Worm (Caenorhabditis elegans): ENCODE measurements around the gene C23F12.3.

The C23F12.3 gene

DNA sequence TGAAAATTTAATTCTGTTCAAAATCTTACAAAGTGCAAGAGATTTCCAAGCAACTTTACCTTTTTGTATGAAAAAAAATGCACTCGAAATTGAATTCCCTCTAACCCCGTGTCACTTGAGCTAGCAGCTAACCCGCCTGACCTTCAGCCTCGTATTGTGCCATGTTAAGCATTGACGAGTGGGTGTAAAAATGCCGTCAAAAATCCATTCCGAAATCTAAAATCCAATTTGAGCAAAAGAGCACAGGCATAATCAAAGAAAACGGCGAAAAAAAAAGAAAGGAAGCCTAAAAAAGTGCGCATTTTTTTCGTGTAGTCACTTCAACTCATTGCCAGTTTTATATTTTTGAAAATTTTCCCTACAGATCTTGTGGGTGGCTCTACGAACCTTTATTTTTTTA, 26.9 kb upstream of the C23F12.3 start, which contains the start of gene pkc-2:
pkc-2 (plus strand) TSS at position 318 of the 400 bp plus-strand sequence.
- TF ChIP-seq blmp-1 (tag; optimal IDR thresholded peaks at IDR 0.05) (no peak), ces-1 (GFP tag; optimal IDR thresholded peaks at IDR 0.05) (peak; percentile 10)

ce11 chrX:9369927-9370326, 21.5 kb upstream of the C23F12.3 start:
- TF ChIP-seq cnd-1 (tag; optimal IDR thresholded peaks at IDR 0.05) (no peak), sptf-1 (tag; optimal IDR thresholded peaks at IDR 0.05) (no peak), ces-1 (GFP tag; optimal IDR thresholded peaks at IDR 0.05) (no peak)

DNA sequence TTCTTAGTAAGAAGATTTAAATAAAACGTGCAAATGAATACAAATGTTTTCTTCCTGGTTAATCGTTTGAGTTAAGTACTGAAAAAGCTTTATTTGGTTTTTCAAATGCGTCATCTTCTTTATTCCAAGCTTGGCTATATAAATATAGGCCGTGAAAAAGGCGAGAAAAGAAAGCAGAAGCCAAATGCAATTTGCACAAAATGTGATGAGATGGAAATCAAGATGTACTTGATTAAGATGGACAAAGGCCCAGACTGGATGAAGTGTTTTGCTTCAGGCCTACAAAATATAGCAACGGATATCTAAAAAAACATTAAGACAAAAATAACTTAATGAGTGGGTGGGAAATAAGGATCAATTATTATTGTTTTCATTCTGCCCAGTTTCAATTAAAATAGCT, 19.2 kb upstream of the C23F12.3 start:
- TF ChIP-seq ces-1 (GFP tag; optimal IDR thresholded peaks at IDR 0.05), result peak; percentile 67
- no peak for TF ChIP-seq elt-1 (tag; optimal IDR thresholded peaks at IDR 0.05; ENCODE audit: borderline replicate concordance, insufficient read depth)

DNA sequence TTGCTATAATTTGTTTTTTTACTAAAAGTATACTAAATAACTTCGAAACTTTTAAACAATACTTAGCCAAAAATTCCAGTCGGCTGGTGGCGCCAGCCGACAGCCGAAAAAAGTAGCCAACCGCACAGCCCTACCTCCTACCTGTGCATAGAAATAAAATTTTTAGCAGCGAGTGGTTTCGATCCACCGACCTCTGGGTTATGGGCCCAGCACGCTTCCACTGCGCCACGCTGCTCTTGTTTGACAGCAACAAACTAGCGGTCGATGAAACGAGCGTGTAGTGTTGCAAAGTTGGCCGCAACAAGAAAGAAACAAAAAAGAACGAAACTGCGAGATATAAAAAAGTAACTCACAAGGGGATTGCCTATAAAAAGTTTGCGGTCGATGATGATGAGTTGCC, 18.5 kb upstream of the C23F12.3 start:
- no peak for TF ChIP-seq mab-5 (tag; optimal IDR thresholded peaks at IDR 0.05)
- TF ChIP-seq drap-1 (GFP tag; optimal IDR thresholded peaks at IDR 0.05), result peak; percentile 14
- no peak for TF ChIP-seq zip-8 (tag; optimal IDR thresholded peaks at IDR 0.05)
- peak; percentile 30 for TF ChIP-seq bed-3 (GFP tag; optimal IDR thresholded peaks at IDR 0.05)

- TF ChIP-seq ces-1 (GFP tag; optimal IDR thresholded peaks at IDR 0.05), result peak; percentile 90
- no peak for TF ChIP-seq nhr-237 (tag; optimal IDR thresholded peaks at IDR 0.05)
- TF ChIP-seq mls-2 (tag; optimal IDR thresholded peaks at IDR 0.05), result no peak
- no peak for TF ChIP-seq ham-2 (GFP tag; optimal IDR thresholded peaks at IDR 0.05)
Observed at ce11 chrX:9373729-9374128, 17.7 kb upstream of the C23F12.3 start.

- TF ChIP-seq nhr-12 (tag; optimal IDR thresholded peaks at IDR 0.05) (no peak), ces-1 (GFP tag; optimal IDR thresholded peaks at IDR 0.05) (peak; percentile 43)
Observed at ce11 chrX:9387041-9387440, 4.4 kb upstream of the C23F12.3 start, which contains the start of gene C23F12.4. C23F12.4 (plus strand) TSS chrX:9387341.

DNA sequence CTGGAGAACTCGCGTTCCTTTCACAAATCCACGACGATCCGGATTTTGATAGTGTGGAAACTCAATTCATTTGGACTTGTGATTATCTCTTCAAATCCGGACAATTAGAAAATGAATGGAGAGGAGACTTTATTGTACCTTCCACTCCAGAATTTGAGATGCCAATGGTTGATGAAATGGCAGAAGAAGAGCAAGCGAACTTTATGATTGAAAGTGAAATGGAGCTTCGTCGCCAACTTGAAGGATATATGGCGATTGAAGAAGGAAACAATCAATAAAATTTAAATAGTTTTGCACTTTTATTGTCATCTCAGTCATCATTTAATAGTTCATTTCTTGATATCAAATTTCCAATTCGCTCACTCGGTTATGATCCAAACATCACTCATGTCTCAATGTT, 2.8 kb upstream of the C23F12.3 start:
- TF ChIP-seq bed-3 (GFP tag; optimal IDR thresholded peaks at IDR 0.05) (no peak), unc-62 (GFP tag; optimal IDR thresholded peaks at IDR 0.05) (no peak), blmp-1 (tag; optimal IDR thresholded peaks at IDR 0.05) (no peak), pha-4 (tag; optimal IDR thresholded peaks at IDR 0.05) (no peak), elt-1 (tag; optimal IDR thresholded peaks at IDR 0.05; ENCODE audit: borderline replicate concordance, insufficient read depth) (no peak), sem-2 (GFP tag; optimal IDR thresholded peaks at IDR 0.05) (no peak), lin-13 (tag; optimal IDR thresholded peaks at IDR 0.05) (no peak), nhr-28 (tag; optimal IDR thresholded peaks at IDR 0.05) (no peak), ceh-39 (tag; optimal IDR thresholded peaks at IDR 0.05) (no peak), nhr-12 (tag; optimal IDR thresholded peaks at IDR 0.05) (no peak), lin-32 (GFP tag; optimal IDR thresholded peaks at IDR 0.05) (no peak), ham-2 (GFP tag; optimal IDR thresholded peaks at IDR 0.05) (no peak), cnd-1 (tag; optimal IDR thresholded peaks at IDR 0.05) (no peak), nhr-237 (tag; optimal IDR thresholded peaks at IDR 0.05) (no peak), ces-1 (GFP tag; optimal IDR thresholded peaks at IDR 0.05) (no peak), drap-1 (GFP tag; optimal IDR thresholded peaks at IDR 0.05) (no peak)

ce11 chrX:9393750-9394149, 2.3 kb downstream of the C23F12.3 start, which contains the start of gene C23F12.9:
C23F12.9 (plus strand) TSS chrX:9394050.
- TF ChIP-seq sptf-1 (tag; optimal IDR thresholded peaks at IDR 0.05) (no peak), M03D4.4 (tag; optimal IDR thresholded peaks at IDR 0.05) (no peak)

ce11 chrX:9397401-9397800, 6.0 kb downstream of the C23F12.3 start, which contains the start of gene fln-2:
fln-2 (plus strand) TSS chrX:9397701.
- no peak for TF ChIP-seq M03D4.4 (tag; optimal IDR thresholded peaks at IDR 0.05)
- no peak for TF ChIP-seq lin-32 (GFP tag; optimal IDR thresholded peaks at IDR 0.05)
- no peak for TF ChIP-seq nhr-12 (tag; optimal IDR thresholded peaks at IDR 0.05)
- TF ChIP-seq lin-13 (tag; optimal IDR thresholded peaks at IDR 0.05), result no peak
- TF ChIP-seq cnd-1 (tag; optimal IDR thresholded peaks at IDR 0.05), result no peak
- no peak for TF ChIP-seq mab-5 (tag; optimal IDR thresholded peaks at IDR 0.05)
- TF ChIP-seq unc-120 (tag; optimal IDR thresholded peaks at IDR 0.05; ENCODE audit: poor library complexity, severe bottlenecking), result no peak
- TF ChIP-seq unc-62 (GFP tag; optimal IDR thresholded peaks at IDR 0.05), result no peak
- TF ChIP-seq drap-1 (GFP tag; optimal IDR thresholded peaks at IDR 0.05), result no peak
- TF ChIP-seq nhr-76 (tag; optimal IDR thresholded peaks at IDR 0.05), result no peak
- no peak for TF ChIP-seq nhr-2 (tag; optimal IDR thresholded peaks at IDR 0.05)
- TF ChIP-seq elt-3 (tag; optimal IDR thresholded peaks at IDR 0.05), result no peak
- no peak for TF ChIP-seq tbx-8 (GFP tag; optimal IDR thresholded peaks at IDR 0.05)
- TF ChIP-seq ztf-11 (tag; optimal IDR thresholded peaks at IDR 0.05), result no peak
- no peak for TF ChIP-seq hlh-1 (tag; optimal IDR thresholded peaks at IDR 0.05)

Measured in whole organism, mixed stage, embryonic.